Fruit fly (Drosophila melanogaster): Measurements from ENCODE around the gene daw.

dm6 chr2L:2837742-2838461, 32.8 kb downstream of the daw start, which contains the start of the genes CG3119 and Cpr23B:
- TF ChIP-seq Hr3 (GFP tag; optimal IDR thresholded peaks at IDR 0.05) (no peak), CG3838 (GFP tag; optimal IDR thresholded peaks at IDR 0.05) (no peak), Oli (tag; optimal IDR thresholded peaks at IDR 0.05) (no peak), NfI (GFP tag; optimal IDR thresholded peaks at IDR 0.05) (no peak), CG11398 (GFP tag; optimal IDR thresholded peaks at IDR 0.05) (no peak), sc (optimal IDR thresholded peaks at IDR 0.05) (no peak), sc (GFP tag; optimal IDR thresholded peaks at IDR 0.05) (no peak), h (optimal IDR thresholded peaks at IDR 0.05) (no peak), MESR4 (GFP tag; optimal IDR thresholded peaks at IDR 0.05) (no peak), CG2889 (GFP tag; IDR thresholded peaks at IDR 0.05) (no peak), z (GFP tag; IDR thresholded peaks at IDR 0.05) (no peak), eve (GFP tag; optimal IDR thresholded peaks at IDR 0.05) (no peak)

Data from whole organism, embryonic.